Worm (Caenorhabditis elegans) whole organism, late embryonic: ENCODE data around the gene emc-1.

Source experiments
- K09A11.1 ChIP-seq: sonication (generic microtip); optimal IDR thresholded peaks from 2 replicates; lab custom pipeline; 2017; ENCODE audit warnings: antibody characterized with exemption, mild to moderate bottlenecking, missing genetic modification characterization, missing compliant biosample characterization; ENCODE audit not compliant: insufficient read depth
- ama-1 ChIP-seq: fragments of 150-350 bp; optimal IDR thresholded peaks from 2 replicates; lab custom pipeline; 2014
- ceh-18 ChIP-seq: sonication (generic microtip); optimal IDR thresholded peaks from 2 replicates; lab custom pipeline; 2016; ENCODE audit warnings: missing genetic modification characterization, missing compliant biosample characterization
- mec-3 ChIP-seq: sonication (generic microtip); optimal IDR thresholded peaks from 2 replicates; lab custom pipeline; 2016; ENCODE audit warnings: borderline replicate concordance, missing genetic modification characterization, missing compliant biosample characterization
- nhr-11 ChIP-seq: fragments of 150-350 bp; optimal IDR thresholded peaks from 2 replicates; lab custom pipeline; 2014; ENCODE audit warnings: missing biosample characterization, missing genetic modification characterization
- npax-4 ChIP-seq: sonication (generic microtip); optimal IDR thresholded peaks from 2 replicates; lab custom pipeline; 2016; ENCODE audit warnings: missing genetic modification characterization, missing compliant biosample characterization
- pqm-1 ChIP-seq: sonication (generic microtip); optimal IDR thresholded peaks from 2 replicates; lab custom pipeline; 2016; ENCODE audit warnings: missing genetic modification characterization, missing compliant biosample characterization
- tbx-2 ChIP-seq: sonication (generic microtip); optimal IDR thresholded peaks from 2 replicates; lab custom pipeline; 2016; ENCODE audit warnings: missing genetic modification characterization, missing compliant biosample characterization
- ttx-3 ChIP-seq: sonication (generic microtip); optimal IDR thresholded peaks from 2 replicates; lab custom pipeline; 2016; ENCODE audit warnings: missing genetic modification reagents, missing genetic modification characterization, missing compliant biosample characterization

DNA sequence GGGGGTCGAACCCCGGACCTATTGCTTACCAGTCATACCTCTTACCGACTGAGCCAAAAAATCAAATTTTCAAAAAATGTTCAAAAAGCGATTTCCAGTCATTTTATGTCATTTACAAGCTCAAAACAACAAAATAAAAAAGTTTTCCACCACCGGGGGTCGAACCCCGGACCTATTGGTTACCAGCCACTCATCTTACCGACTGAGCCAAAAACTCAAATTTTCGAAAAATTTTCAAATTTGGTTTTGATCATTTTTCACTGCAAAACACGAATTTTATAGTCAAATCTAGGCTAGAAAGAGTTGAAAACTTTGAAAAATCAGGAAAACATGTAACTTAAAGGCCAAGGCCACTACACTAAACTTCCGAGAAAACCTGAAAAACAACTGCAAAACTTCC is 24.1 kb downstream of the emc-1 start:
- no peak for TF ChIP-seq nhr-11 (tag; lab: Kevin White, UChicago)
- TF ChIP-seq tbx-2 (tag; lab: Kevin White, UChicago): no peak
- TF ChIP-seq K09A11.1 (tag; lab: Kevin White, UChicago): no peak
- no peak for TF ChIP-seq mec-3 (tag; lab: Kevin White, UChicago)
- TF ChIP-seq ttx-3 (tag; lab: Kevin White, UChicago): no peak
- no peak for TF ChIP-seq ceh-18
- TF ChIP-seq ama-1 (lab: Kevin White, UChicago): no peak
- no peak for TF ChIP-seq pqm-1
- no peak for TF ChIP-seq npax-4 (tag; lab: Kevin White, UChicago)
